Worm (Caenorhabditis elegans) whole organism, young adult: ENCODE data around the gene clc-23.

Experiments used
- F52B5.7 ChIP-seq: sonication (generic microtip); optimal IDR thresholded peaks from 2 replicates; lab custom pipeline; 2016; ENCODE audit warnings: mild to moderate bottlenecking, missing genetic modification characterization, missing compliant biosample characterization
- F57C9.4 ChIP-seq: sonication (generic microtip); optimal IDR thresholded peaks from 2 replicates; lab custom pipeline; 2017; ENCODE audit warnings: mild to moderate bottlenecking, missing genetic modification characterization, missing compliant biosample characterization
- Y95B8A.8 ChIP-seq: fragments of 200-800 bp; sonication (Bioruptor generic); IDR thresholded peaks from 2 replicates; pipeline ENCODE4 v1.3.6; 2022; ENCODE audit warnings: missing genetic modification reagents, missing genetic modification characterization, missing compliant biosample characterization
- atf-7 ChIP-seq: sonication (generic microtip); optimal IDR thresholded peaks from 2 replicates; lab custom pipeline; 2017; ENCODE audit warnings: mild to moderate bottlenecking, missing genetic modification characterization, missing compliant biosample characterization
- ccch-3 ChIP-seq: fragments of 200-800 bp; sonication (Bioruptor generic); optimal IDR thresholded peaks from 2 replicates; lab custom pipeline; 2018; ENCODE audit warnings: mild to moderate bottlenecking, missing genetic modification characterization, missing compliant biosample characterization
- ceh-100 ChIP-seq: fragments of 200-800 bp; sonication (Bioruptor generic); IDR thresholded peaks from 2 replicates; pipeline ENCODE4 v1.3.6; 2022; ENCODE audit warnings: missing genetic modification reagents, missing genetic modification characterization, missing compliant biosample characterization
- dpl-1 ChIP-seq: fragments of 150-350 bp; optimal IDR thresholded peaks from 2 replicates; lab custom pipeline; 2014; ENCODE audit warnings: missing biosample characterization, missing genetic modification reagents, missing genetic modification characterization
- ekl-4 ChIP-seq: fragments of 200-800 bp; sonication (Bioruptor generic); IDR thresholded peaks from 2 replicates; pipeline ENCODE4 v1.3.6; 2022; ENCODE audit warnings: missing genetic modification reagents, missing genetic modification characterization, missing compliant biosample characterization
- hmg-20 ChIP-seq: fragments of 200-800 bp; sonication (Bioruptor generic); IDR thresholded peaks from 2 replicates; pipeline ENCODE4 v1.3.6; 2022; ENCODE audit warnings: missing genetic modification reagents, missing genetic modification characterization, missing compliant biosample characterization
- lag-1 ChIP-seq: fragments of 200-800 bp; sonication (Bioruptor generic); IDR thresholded peaks from 2 replicates; pipeline ENCODE4 v1.3.6; 2022; ENCODE audit warnings: missing genetic modification reagents, missing genetic modification characterization, missing compliant biosample characterization
- lin-54 ChIP-seq: fragments of 200-800 bp; sonication (Bioruptor generic); optimal IDR thresholded peaks from 2 replicates; lab custom pipeline; 2018; ENCODE audit warnings: mild to moderate bottlenecking, missing genetic modification characterization, missing compliant biosample characterization
- madf-6 ChIP-seq: fragments of 200-800 bp; sonication (Bioruptor generic); IDR thresholded peaks from 2 replicates; pipeline ENCODE4 v1.3.6; 2022; ENCODE audit warnings: missing genetic modification reagents, missing genetic modification characterization, missing compliant biosample characterization
- nfya-1 ChIP-seq: sonication (generic microtip); optimal IDR thresholded peaks from 2 replicates; lab custom pipeline; 2017; ENCODE audit warnings: antibody characterized with exemption, missing compliant biosample characterization, missing genetic modification characterization, borderline replicate concordance; ENCODE audit not compliant: insufficient read depth
- pha-4 ChIP-seq: fragments of 150-350 bp; sonication (generic microtip); optimal IDR thresholded peaks from 2 replicates; lab custom pipeline; 2014; ENCODE audit warnings: missing biosample characterization, missing genetic modification reagents, missing genetic modification characterization
- tbp1 ChIP-seq: fragments of 200-800 bp; sonication (Bioruptor generic); optimal IDR thresholded peaks from 2 replicates; lab custom pipeline; 2018; ENCODE audit warnings: mild to moderate bottlenecking, missing genetic modification characterization, missing compliant biosample characterization
- tbx-9 ChIP-seq: sonication (generic microtip); optimal IDR thresholded peaks from 2 replicates; lab custom pipeline; 2016; ENCODE audit warnings: borderline replicate concordance, missing genetic modification characterization, inconsistent platforms, missing compliant biosample characterization
- tlf-1 ChIP-seq: fragments of 200-800 bp; sonication (Bioruptor generic); optimal IDR thresholded peaks from 2 replicates; lab custom pipeline; 2018; ENCODE audit warnings: mild to moderate bottlenecking, missing genetic modification characterization, missing compliant biosample characterization
- unc-130 ChIP-seq: sonication (generic microtip); optimal IDR thresholded peaks from 2 replicates; lab custom pipeline; 2016; ENCODE audit warnings: missing genetic modification reagents, missing genetic modification characterization, missing compliant biosample characterization
- ztf-6 ChIP-seq: fragments of 200-800 bp; sonication (Bioruptor generic); IDR thresholded peaks from 2 replicates; pipeline ENCODE4 v1.3.6; 2022; ENCODE audit warnings: missing genetic modification reagents, missing genetic modification characterization, missing compliant biosample characterization

The clc-23 gene

DNA sequence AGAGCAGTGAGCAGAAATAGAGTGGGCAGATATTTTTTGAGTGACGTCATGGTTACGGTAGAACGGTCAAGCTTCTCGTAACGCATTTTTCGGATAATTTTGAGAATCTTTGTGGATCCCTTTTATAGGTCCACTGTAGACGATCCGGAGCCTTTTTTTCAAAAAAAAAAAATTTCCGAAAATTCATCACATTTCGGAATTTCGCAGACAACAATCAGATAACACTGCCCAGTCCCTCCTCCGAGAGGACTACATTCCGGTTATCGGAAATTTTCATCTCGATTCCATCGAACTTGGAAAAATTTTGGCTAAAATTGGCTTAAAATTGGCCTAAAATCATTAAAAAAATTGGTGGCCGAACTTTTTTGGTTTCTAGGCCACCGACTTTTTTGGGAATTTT lies 39.2 kb downstream of the clc-23 start, which contains the start of gene BE0003N10.6:
Gene BE0003N10.6 (minus strand): TSS at position 101 of the 400 bp plus-strand sequence.
- TF ChIP-seq Y95B8A.8 (GFP tag; lab: Robert Waterston, UW) (no peak), atf-7 (tag; lab: Kevin White, UChicago) (no peak), tbx-9 (tag; lab: Kevin White, UChicago) (no peak), ceh-100 (GFP tag; lab: Robert Waterston, UW) (no peak), dpl-1 (GFP tag; lab: Kevin White, UChicago) (no peak), lin-54 (GFP tag; lab: Kevin White, UChicago) (no peak), pha-4 (tag; lab: Kevin White, UChicago) (no peak), F57C9.4 (tag; lab: Kevin White, UChicago) (no peak), nfya-1 (tag; lab: Kevin White, UChicago) (no peak), hmg-20 (GFP tag; lab: Robert Waterston, UW) (no peak), madf-6 (GFP tag; lab: Robert Waterston, UW) (no peak), F52B5.7 (tag; lab: Kevin White, UChicago) (no peak), lag-1 (GFP tag; lab: Robert Waterston, UW) (no peak), unc-130 (GFP tag; lab: Kevin White, UChicago) (no peak), ekl-4 (no peak), ztf-6 (no peak), tbp1 (GFP tag; lab: Kevin White, UChicago) (no peak), tlf-1 (no peak), ccch-3 (GFP tag; lab: Kevin White, UChicago) (no peak)
